Fruit fly (Drosophila melanogaster): ENCODE data around the gene PyK.

The PyK gene

DNA sequence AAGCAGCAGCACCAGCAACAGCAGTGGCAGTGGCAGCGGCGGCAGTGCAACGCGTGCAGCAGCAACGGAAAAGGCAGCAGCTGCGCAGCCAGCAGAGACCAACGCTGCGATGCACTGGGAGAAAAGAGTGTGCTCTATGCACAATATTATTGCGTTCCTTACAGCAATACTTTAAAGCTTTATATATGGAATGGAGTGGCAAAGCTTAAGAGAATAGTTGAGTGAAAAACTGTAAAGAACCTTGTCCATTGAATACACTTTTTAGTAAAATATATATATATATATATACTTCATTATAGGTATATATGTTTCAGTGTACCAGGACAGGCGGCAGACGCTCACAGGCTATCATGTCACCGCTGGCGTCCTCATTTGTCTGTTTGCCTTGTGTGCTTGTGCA is 42.6 kb upstream of the PyK start (continued):
- TF ChIP-seq Hr39 (GFP tag; optimal IDR thresholded peaks at IDR 0.05) (peak; percentile 6), dsx (GFP tag; optimal IDR thresholded peaks at IDR 0.05; ENCODE audit: poor library complexity, severe bottlenecking) (peak; percentile 69), Sox14 (GFP tag; optimal IDR thresholded peaks at IDR 0.05) (peak; percentile 33), lz (GFP tag; optimal IDR thresholded peaks at IDR 0.05) (peak; percentile 31), topi (GFP tag; optimal IDR thresholded peaks at IDR 0.05) (peak; percentile 33), CG34406 (GFP tag; optimal IDR thresholded peaks at IDR 0.05) (peak; percentile 68), OdsH (GFP tag; optimal IDR thresholded peaks at IDR 0.05) (peak; percentile 70), CG6854 (GFP tag; optimal IDR thresholded peaks at IDR 0.05) (no peak), CG8119 (GFP tag; IDR thresholded peaks at IDR 0.05) (peak; percentile 66), vri (GFP tag; optimal IDR thresholded peaks at IDR 0.05) (no peak), CG6792 (GFP tag; optimal IDR thresholded peaks at IDR 0.05) (peak; percentile 56), CG8319 (GFP tag; optimal IDR thresholded peaks at IDR 0.05) (peak; percentile 21), spab (GFP tag; optimal IDR thresholded peaks at IDR 0.05) (peak; percentile 65), ss (GFP tag; optimal IDR thresholded peaks at IDR 0.05) (peak in 1 of 2 experiments; percentile 74), CG9139 (GFP tag; optimal IDR thresholded peaks at IDR 0.05) (peak; percentile 66), CG11294 (GFP tag; IDR thresholded peaks at IDR 0.05) (0 out of 2 replicates have a peak, but pooled peaks have one; percentile 43), Hr38 (GFP tag; optimal IDR thresholded peaks at IDR 0.05) (no peak), fd59A (GFP tag; optimal IDR thresholded peaks at IDR 0.05) (peak; percentile 41)

DNA sequence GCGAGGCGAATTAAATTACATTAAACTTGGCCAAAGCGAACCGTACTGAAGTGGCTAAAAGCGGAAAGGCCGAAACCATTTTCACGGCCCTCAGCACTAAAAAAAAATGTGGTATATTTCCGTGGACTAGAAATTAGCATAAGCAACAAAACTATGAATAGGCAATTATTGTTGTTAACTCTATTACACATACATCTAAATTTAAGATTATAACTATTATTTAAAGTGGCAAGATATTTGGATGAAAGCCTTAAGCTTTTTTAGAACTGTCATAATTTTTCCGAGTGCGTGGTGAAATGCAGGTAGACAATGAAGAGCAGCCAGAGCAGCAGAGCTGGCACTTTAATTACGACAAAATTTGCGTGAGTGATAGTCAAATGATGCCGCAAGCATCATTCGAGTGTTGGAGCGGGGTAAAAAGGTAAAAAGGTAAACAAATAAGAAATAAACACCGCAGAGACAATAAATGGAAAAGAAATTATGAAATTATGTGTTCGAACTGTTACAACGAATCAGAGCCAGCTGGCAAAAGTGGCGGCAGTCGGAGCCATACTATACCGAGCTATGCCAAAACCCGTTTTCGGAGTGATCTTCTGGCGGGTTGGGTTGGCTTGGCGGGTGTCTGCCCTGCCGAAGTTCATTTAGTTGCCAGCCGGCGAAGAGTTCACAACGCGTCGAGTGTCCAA is 38.5 kb upstream of the PyK start, which contains the start of gene CG7080:
TSS of gene CG7080 (plus strand) at position 636 of the 686 bp plus-strand sequence.
- peak; percentile 38 for TF ChIP-seq CG6792 (GFP tag; optimal IDR thresholded peaks at IDR 0.05)
- TF ChIP-seq CG9139 (GFP tag; optimal IDR thresholded peaks at IDR 0.05) = no peak
- no peak for TF ChIP-seq vri (GFP tag; optimal IDR thresholded peaks at IDR 0.05)
- TF ChIP-seq Blimp-1 (GFP tag; optimal IDR thresholded peaks at IDR 0.05) = peak; percentile 2
- TF ChIP-seq Ets21C (GFP tag; optimal IDR thresholded peaks at IDR 0.05) = no peak
- TF ChIP-seq CG8632 (GFP tag; optimal IDR thresholded peaks at IDR 0.05) = peak; percentile 36
- no peak; the same call in 2 of the 3 replicates for TF ChIP-seq CG6163 (GFP tag; IDR thresholded peaks at IDR 0.05)
- TF ChIP-seq CG7368 (GFP tag; optimal IDR thresholded peaks at IDR 0.05) = no peak
- TF ChIP-seq cyc (GFP tag; optimal IDR thresholded peaks at IDR 0.05) = peak; percentile 9
- TF ChIP-seq ss (GFP tag; optimal IDR thresholded peaks at IDR 0.05) = no peak
- no peak for TF ChIP-seq CG8319 (GFP tag; optimal IDR thresholded peaks at IDR 0.05)
- TF ChIP-seq CG6854 (GFP tag; optimal IDR thresholded peaks at IDR 0.05) = no peak
- TF ChIP-seq net (GFP tag; optimal IDR thresholded peaks at IDR 0.05) = peak; percentile 7
- no peak for TF ChIP-seq CG11762 (GFP tag; optimal IDR thresholded peaks at IDR 0.05; ENCODE audit: insufficient read depth)
- no peak for TF ChIP-seq CG15336 (GFP tag; IDR thresholded peaks at IDR 0.05)
- TF ChIP-seq Sox15 (GFP tag; optimal IDR thresholded peaks at IDR 0.05) = no peak
- TF ChIP-seq CG32006 (GFP tag; optimal IDR thresholded peaks at IDR 0.05) = peak; percentile 20
- TF ChIP-seq svp (GFP tag) = peak; percentile 80
- TF ChIP-seq Gug (GFP tag; IDR thresholded peaks at IDR 0.05) = no peak
- TF ChIP-seq spab (GFP tag; optimal IDR thresholded peaks at IDR 0.05) = no peak
- peak; percentile 53 for TF ChIP-seq Met (GFP tag; optimal IDR thresholded peaks at IDR 0.05)
- peak; percentile 36 for TF ChIP-seq Sox102F (GFP tag; optimal IDR thresholded peaks at IDR 0.05)
- no peak for TF ChIP-seq dac (GFP tag; optimal IDR thresholded peaks at IDR 0.05)
- TF ChIP-seq Sox14 (GFP tag; optimal IDR thresholded peaks at IDR 0.05) = no peak
- no peak for TF ChIP-seq CG6808 (GFP tag; optimal IDR thresholded peaks at IDR 0.05)
- TF ChIP-seq Hr4 (GFP tag; optimal IDR thresholded peaks at IDR 0.05) = no peak
- peak; percentile 23 for TF ChIP-seq Smox (GFP tag; optimal IDR thresholded peaks at IDR 0.05)
- TF ChIP-seq fd59A (GFP tag; optimal IDR thresholded peaks at IDR 0.05) = no peak
- TF ChIP-seq Eip93F (GFP tag; optimal IDR thresholded peaks at IDR 0.05) = no peak
- TF ChIP-seq CG6276 (GFP tag; optimal IDR thresholded peaks at IDR 0.05) = no peak
- no peak for TF ChIP-seq CG16779 (tag; optimal IDR thresholded peaks at IDR 0.05)
- no peak for TF ChIP-seq CG10631 (GFP tag; optimal IDR thresholded peaks at IDR 0.05)
- no peak for TF ChIP-seq salr (GFP tag; optimal IDR thresholded peaks at IDR 0.05)
- no peak for TF ChIP-seq CG1621 (tag; optimal IDR thresholded peaks at IDR 0.05)
- TF ChIP-seq CG3919 (GFP tag; optimal IDR thresholded peaks at IDR 0.05) = peak; percentile 31
- no peak for TF ChIP-seq fd85E (GFP tag; optimal IDR thresholded peaks at IDR 0.05)
- TF ChIP-seq topi (GFP tag; optimal IDR thresholded peaks at IDR 0.05) = peak; percentile 40
- TF ChIP-seq CG8119 (GFP tag; IDR thresholded peaks at IDR 0.05) = no peak
- TF ChIP-seq pdm3 (GFP tag; optimal IDR thresholded peaks at IDR 0.05) = peak; percentile 35
- no peak for TF ChIP-seq Hr38 (GFP tag; optimal IDR thresholded peaks at IDR 0.05)
- TF ChIP-seq Eip78C (GFP tag) = peak; percentile 80
- TF ChIP-seq dsx (GFP tag; optimal IDR thresholded peaks at IDR 0.05; ENCODE audit: poor library complexity, severe bottlenecking) = no peak
